Fruit fly (Drosophila melanogaster) whole organism, adult: ENCODE measurements around the gene CG12438.

Source experiments
- CG11617 ChIP-seq: fragments of 200-800 bp; sonication (Bioruptor generic); optimal IDR thresholded peaks from 2 replicates; lab custom pipeline; 2017; ENCODE audit warnings: mild to moderate bottlenecking, missing biosample characterization, missing genetic modification reagents, missing genetic modification characterization
- CG14711 ChIP-seq: fragments of 200-800 bp; sonication (Bioruptor generic); optimal IDR thresholded peaks from 2 replicates; lab custom pipeline; 2018; ENCODE audit warnings: missing biosample characterization, mild to moderate bottlenecking, missing genetic modification characterization, moderate library complexity
- CG1620 ChIP-seq: fragments of 200-800 bp; sonication (Bioruptor generic); optimal IDR thresholded peaks from 2 replicates; lab custom pipeline; 2016; ENCODE audit warnings: missing biosample characterization, missing genetic modification characterization
- CG33017 ChIP-seq: fragments of 200-800 bp; sonication (Bioruptor generic); optimal IDR thresholded peaks from 2 replicates; lab custom pipeline; 2018; ENCODE audit warnings: missing biosample characterization, mild to moderate bottlenecking, missing genetic modification characterization, moderate library complexity
- CG5204 ChIP-seq: fragments of 200-800 bp; sonication (Bioruptor generic); optimal IDR thresholded peaks from 2 replicates; lab custom pipeline; 2016; ENCODE audit warnings: missing biosample characterization, missing genetic modification characterization
- CG7045 ChIP-seq: fragments of 200-800 bp; sonication (Bioruptor generic); optimal IDR thresholded peaks from 2 replicates; lab custom pipeline; 2017; ENCODE audit warnings: missing biosample characterization, mild to moderate bottlenecking, missing genetic modification characterization
- CG7101 ChIP-seq: fragments of 200-800 bp; sonication (Bioruptor generic); optimal IDR thresholded peaks from 2 replicates; lab custom pipeline; 2018; ENCODE audit warnings: missing biosample characterization, mild to moderate bottlenecking, missing genetic modification characterization, moderate library complexity
- Clk ChIP-seq: fragments of 200-800 bp; sonication (Bioruptor generic); optimal IDR thresholded peaks from 2 replicates; lab custom pipeline; 2017; ENCODE audit warnings: missing biosample characterization, missing genetic modification characterization
- Crg-1 ChIP-seq: fragments of 200-800 bp; sonication (Bioruptor generic); optimal IDR thresholded peaks from 2 replicates; lab custom pipeline; 2016; ENCODE audit warnings: missing biosample characterization, missing genetic modification characterization
- Hr96 ChIP-seq: fragments of 200-800 bp; sonication (Bioruptor generic); optimal IDR thresholded peaks from 2 replicates; lab custom pipeline; 2016; ENCODE audit warnings: missing biosample characterization, missing genetic modification characterization
- Mnt ChIP-seq: fragments of 200-800 bp; sonication (Bioruptor generic); optimal IDR thresholded peaks from 2 replicates; lab custom pipeline; 2016; ENCODE audit warnings: missing biosample characterization, mild to moderate bottlenecking, missing genetic modification characterization
- bab1 ChIP-seq: fragments of 200-800 bp; sonication (Bioruptor generic); optimal IDR thresholded peaks from 3 replicates; lab custom pipeline; 2019; ENCODE audit warnings: missing biosample characterization, mild to moderate bottlenecking, missing genetic modification characterization, moderate library complexity
- cic ChIP-seq: fragments of 200-800 bp; sonication (Bioruptor generic); optimal IDR thresholded peaks from 2 replicates; lab custom pipeline; 2017; ENCODE audit warnings: missing biosample characterization, mild to moderate bottlenecking, missing genetic modification characterization, moderate library complexity
- cnc ChIP-seq, 2 experiments: fragments of >200 bp; optimal IDR thresholded peaks; 2 replicates each; lab custom pipeline; 2017
- kay ChIP-seq: fragments of 200-800 bp; sonication (Bioruptor generic); peaks from one replicate; lab custom pipeline; 2016; ENCODE audit warnings: missing biosample characterization, missing genetic modification characterization, borderline replicate concordance
- ovo ChIP-seq: fragments of 200-800 bp; sonication (Bioruptor generic); optimal IDR thresholded peaks from 2 replicates; lab custom pipeline; 2016; ENCODE audit warnings: missing biosample characterization, missing genetic modification characterization
- pad ChIP-seq: fragments of 200-800 bp; sonication (Bioruptor generic); optimal IDR thresholded peaks from 3 replicates; lab custom pipeline; 2017; ENCODE audit warnings: missing biosample characterization, missing genetic modification characterization, mild to moderate bottlenecking, moderate library complexity, missing genetic modification reagents
- tj ChIP-seq: fragments of 200-800 bp; sonication (Bioruptor generic); optimal IDR thresholded peaks from 3 replicates; lab custom pipeline; 2017; ENCODE audit warnings: missing biosample characterization, mild to moderate bottlenecking, missing genetic modification characterization, moderate library complexity
- toe ChIP-seq: fragments of 200-800 bp; sonication (Bioruptor generic); optimal IDR thresholded peaks from 2 replicates; lab custom pipeline; 2016; ENCODE audit warnings: missing biosample characterization, missing genetic modification characterization

Gene CG12438

DNA sequence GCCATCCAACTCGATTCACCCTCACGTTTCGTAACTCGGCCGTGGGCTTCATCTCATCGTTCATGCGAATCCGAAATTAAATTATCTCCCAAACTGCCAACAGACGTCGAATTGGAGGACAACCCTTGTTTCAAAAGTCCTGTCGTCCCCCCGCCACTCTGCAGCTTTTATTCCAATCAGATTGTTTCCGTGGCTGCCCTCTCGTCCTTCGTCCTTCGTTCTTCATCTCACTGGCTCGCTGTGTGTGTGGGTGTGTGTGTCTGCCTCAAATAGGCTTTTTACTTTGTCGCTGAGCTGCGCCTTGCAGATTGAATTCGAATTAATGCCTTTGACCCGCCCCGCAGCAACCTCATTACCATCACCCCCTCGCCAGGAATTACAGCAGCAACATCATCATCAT is 42.1 kb downstream of the CG12438 start:
- TF ChIP-seq bab1 (GFP tag; lab: Kevin White, UChicago) (no peak), toe (no peak), ovo (GFP tag; lab: Kevin White, UChicago) (no peak), CG1620 (no peak), CG5204 (GFP tag; lab: Kevin White, UChicago) (no peak), Clk (GFP tag; lab: Kevin White, UChicago) (no peak), CG14711 (tag; lab: Kevin White, UChicago) (no peak), cnc (optimal IDR thresholded peaks at IDR 0.05; lab: Kevin White, UChicago) (no peak), Crg-1 (no peak), cic (no peak), kay (GFP tag; lab: Kevin White, UChicago) (no peak), Hr96 (GFP tag; lab: Kevin White, UChicago) (no peak), CG7045 (GFP tag; lab: Kevin White, UChicago) (no peak), Mnt (GFP tag; lab: Kevin White, UChicago) (no peak), CG7101 (tag; lab: Kevin White, UChicago) (no peak), CG33017 (tag; lab: Kevin White, UChicago) (no peak), CG11617 (GFP tag; lab: Kevin White, UChicago) (no peak), pad (GFP tag; lab: Kevin White, UChicago) (no peak)

DNA sequence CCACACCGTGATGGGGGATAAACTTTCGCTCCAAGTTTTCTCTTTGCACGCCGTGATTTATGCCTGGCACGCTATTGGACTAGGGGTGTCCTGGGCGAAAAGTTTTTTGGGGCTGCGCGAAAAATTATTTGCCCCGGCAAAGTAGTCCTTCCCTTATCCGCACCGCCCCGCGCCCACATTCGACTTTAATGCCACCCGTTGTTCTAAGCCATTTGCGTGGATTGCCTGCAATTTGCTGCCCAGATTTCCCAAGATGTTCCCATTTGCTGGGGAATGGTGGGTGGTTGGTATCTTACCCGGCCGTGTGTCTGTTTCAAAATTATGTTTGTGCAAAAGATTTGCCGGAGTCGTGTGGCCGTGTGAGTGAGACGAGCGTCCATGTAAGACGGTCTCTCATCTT is 46.9 kb downstream of the CG12438 start:
- TF ChIP-seq Clk (GFP tag; lab: Kevin White, UChicago), result no peak
- TF ChIP-seq Hr96 (GFP tag; lab: Kevin White, UChicago), result no peak
- TF ChIP-seq CG7045 (GFP tag; lab: Kevin White, UChicago), result no peak
- TF ChIP-seq CG5204 (GFP tag; lab: Kevin White, UChicago), result no peak
- no peak for TF ChIP-seq CG1620
- no peak for TF ChIP-seq tj
- no peak for TF ChIP-seq kay (GFP tag; lab: Kevin White, UChicago)
- TF ChIP-seq ovo (GFP tag; lab: Kevin White, UChicago), result no peak
- TF ChIP-seq pad (GFP tag; lab: Kevin White, UChicago), result no peak
